Worm (Caenorhabditis elegans) whole organism, mixed stage, embryonic: ENCODE results near the gene pmk-3.

ENCODE experiments used
- M03D4.4 ChIP-seq: sonication (generic microtip); optimal IDR thresholded peaks from 2 replicates; lab custom pipeline; 2017; ENCODE audit warnings: mild to moderate bottlenecking, missing genetic modification characterization, missing compliant biosample characterization
- bed-3 ChIP-seq: fragments of 200-800 bp; sonication (Bioruptor generic); optimal IDR thresholded peaks from 3 replicates; lab custom pipeline; 2018; ENCODE audit warnings: mild to moderate bottlenecking, missing genetic modification characterization, moderate library complexity, missing compliant biosample characterization
- blmp-1 ChIP-seq: fragments of 150-350 bp; optimal IDR thresholded peaks from 2 replicates; lab custom pipeline; 2014; ENCODE audit warnings: missing biosample characterization, missing genetic modification characterization
- ceh-39 ChIP-seq: fragments of 150-350 bp; optimal IDR thresholded peaks from 2 replicates; lab custom pipeline; 2014; ENCODE audit warnings: missing biosample characterization, missing genetic modification characterization
- ceh-83 ChIP-seq: fragments of 200-800 bp; sonication (Bioruptor generic); optimal IDR thresholded peaks from 2 replicates; lab custom pipeline; 2018; ENCODE audit warnings: mild to moderate bottlenecking, missing genetic modification characterization, missing compliant biosample characterization
- ces-1 ChIP-seq: fragments of 150-350 bp; optimal IDR thresholded peaks from 2 replicates; lab custom pipeline; 2014; ENCODE audit warnings: missing biosample characterization, missing genetic modification reagents, missing genetic modification characterization
- cnd-1 ChIP-seq: fragments of 200-800 bp; sonication (Bioruptor generic); optimal IDR thresholded peaks from 2 replicates; lab custom pipeline; 2018; ENCODE audit warnings: mild to moderate bottlenecking, missing genetic modification characterization, missing compliant biosample characterization
- drap-1 ChIP-seq: fragments of 200-800 bp; sonication (Bioruptor generic); optimal IDR thresholded peaks from 3 replicates; lab custom pipeline; 2018; ENCODE audit warnings: mild to moderate bottlenecking, missing genetic modification characterization, missing compliant biosample characterization
- elt-1 ChIP-seq: sonication (generic microtip); optimal IDR thresholded peaks from 2 replicates; lab custom pipeline; 2017; ENCODE audit warnings: missing genetic modification characterization, mild to moderate bottlenecking, missing compliant biosample characterization, antibody characterized with exemption, moderate library complexity, borderline replicate concordance; ENCODE audit not compliant: insufficient read depth
- elt-3 ChIP-seq: fragments of 150-350 bp; optimal IDR thresholded peaks from 2 replicates; lab custom pipeline; 2014; ENCODE audit warnings: missing biosample characterization, missing genetic modification characterization
- flh-1 ChIP-seq: fragments of 200-800 bp; sonication (Bioruptor generic); optimal IDR thresholded peaks from 2 replicates; lab custom pipeline; 2018; ENCODE audit warnings: mild to moderate bottlenecking, missing genetic modification characterization, moderate library complexity, missing compliant biosample characterization
- ham-2 ChIP-seq: fragments of 200-800 bp; sonication (Bioruptor generic); optimal IDR thresholded peaks from 2 replicates; lab custom pipeline; 2018; ENCODE audit warnings: mild to moderate bottlenecking, missing genetic modification characterization, missing compliant biosample characterization
- hlh-1 ChIP-seq: fragments of 150-350 bp; optimal IDR thresholded peaks from 2 replicates; lab custom pipeline; 2014; ENCODE audit warnings: missing biosample characterization, missing genetic modification reagents, missing genetic modification characterization
- lin-13 ChIP-seq: fragments of 150-350 bp; optimal IDR thresholded peaks from 2 replicates; lab custom pipeline; 2014; ENCODE audit warnings: missing biosample characterization, missing genetic modification characterization
- lin-32 ChIP-seq: fragments of 200-800 bp; sonication (Bioruptor generic); optimal IDR thresholded peaks from 2 replicates; lab custom pipeline; 2018; ENCODE audit warnings: mild to moderate bottlenecking, missing genetic modification characterization, missing compliant biosample characterization
- lsy-2 ChIP-seq: fragments of 150-350 bp; optimal IDR thresholded peaks from 2 replicates; lab custom pipeline; 2014; ENCODE audit warnings: missing biosample characterization, missing genetic modification characterization
- mab-5 ChIP-seq: fragments of 150-350 bp; optimal IDR thresholded peaks from 2 replicates; lab custom pipeline; 2014; ENCODE audit warnings: missing biosample characterization, missing genetic modification characterization
- mep-1 ChIP-seq: fragments of 150-350 bp; optimal IDR thresholded peaks from 2 replicates; lab custom pipeline; 2017; ENCODE audit warnings: missing biosample characterization, missing genetic modification reagents, missing genetic modification characterization, inconsistent platforms
- mls-2 ChIP-seq: sonication (generic microtip); optimal IDR thresholded peaks from 2 replicates; lab custom pipeline; 2016; ENCODE audit warnings: mild to moderate bottlenecking, missing genetic modification characterization, moderate library complexity, missing compliant biosample characterization
- nhr-12 ChIP-seq: fragments of 150-350 bp; optimal IDR thresholded peaks from 2 replicates; lab custom pipeline; 2014; ENCODE audit warnings: missing biosample characterization, missing genetic modification characterization
- nhr-2 ChIP-seq: fragments of 150-350 bp; optimal IDR thresholded peaks from 2 replicates; lab custom pipeline; 2014; ENCODE audit warnings: missing biosample characterization, missing genetic modification characterization
- nhr-28 ChIP-seq: fragments of 150-350 bp; optimal IDR thresholded peaks from 2 replicates; lab custom pipeline; 2014; ENCODE audit warnings: missing biosample characterization, missing genetic modification characterization
- nhr-76 ChIP-seq: sonication (generic microtip); optimal IDR thresholded peaks from 2 replicates; lab custom pipeline; 2017; ENCODE audit warnings: missing biosample characterization, missing genetic modification characterization
- pha-4 ChIP-seq: fragments of 150-350 bp; optimal IDR thresholded peaks from 2 replicates; lab custom pipeline; 2018; ENCODE audit warnings: missing biosample characterization, missing genetic modification reagents, missing genetic modification characterization
- sem-2 ChIP-seq: fragments of 200-800 bp; sonication (Bioruptor generic); optimal IDR thresholded peaks from 2 replicates; lab custom pipeline; 2018; ENCODE audit warnings: mild to moderate bottlenecking, missing genetic modification characterization, missing compliant biosample characterization
- snpc-4 ChIP-seq: fragments of 150-350 bp; optimal IDR thresholded peaks from 2 replicates; lab custom pipeline; 2014; ENCODE audit warnings: missing biosample characterization, missing genetic modification characterization
- sptf-1 ChIP-seq: sonication (generic microtip); optimal IDR thresholded peaks from 2 replicates; lab custom pipeline; 2017; ENCODE audit warnings: mild to moderate bottlenecking, missing genetic modification characterization, moderate library complexity, missing compliant biosample characterization
- tbx-8 ChIP-seq: fragments of 200-800 bp; sonication (Bioruptor generic); optimal IDR thresholded peaks from 2 replicates; lab custom pipeline; 2018; ENCODE audit warnings: mild to moderate bottlenecking, missing genetic modification characterization, moderate library complexity, missing compliant biosample characterization
- unc-39 ChIP-seq: fragments of 150-350 bp; optimal IDR thresholded peaks from 2 replicates; lab custom pipeline; 2014; ENCODE audit warnings: missing biosample characterization, missing genetic modification characterization
- unc-62 ChIP-seq: fragments of 150-350 bp; optimal IDR thresholded peaks from 2 replicates; lab custom pipeline; 2014; ENCODE audit warnings: missing biosample characterization, missing genetic modification reagents, missing genetic modification characterization
- ztf-11 ChIP-seq: fragments of 150-350 bp; optimal IDR thresholded peaks from 2 replicates; lab custom pipeline; 2014; ENCODE audit warnings: missing biosample characterization, missing genetic modification characterization

pmk-3 gene

ce11 chrIV:8159087-8159486, 20.1 kb downstream of the pmk-3 start, which contains the start of gene faah-1:
TSS of gene faah-1 (plus strand) at chrIV:8159387.
- TF ChIP-seq nhr-76 (no peak), elt-1 (tag; lab: Kevin White, UChicago) (no peak), ceh-83 (GFP tag; lab: Kevin White, UChicago) (no peak), unc-39 (tag; lab: Kevin White, UChicago) (no peak), lsy-2 (no peak), hlh-1 (tag; lab: Kevin White, UChicago) (no peak), snpc-4 (no peak)

DNA sequence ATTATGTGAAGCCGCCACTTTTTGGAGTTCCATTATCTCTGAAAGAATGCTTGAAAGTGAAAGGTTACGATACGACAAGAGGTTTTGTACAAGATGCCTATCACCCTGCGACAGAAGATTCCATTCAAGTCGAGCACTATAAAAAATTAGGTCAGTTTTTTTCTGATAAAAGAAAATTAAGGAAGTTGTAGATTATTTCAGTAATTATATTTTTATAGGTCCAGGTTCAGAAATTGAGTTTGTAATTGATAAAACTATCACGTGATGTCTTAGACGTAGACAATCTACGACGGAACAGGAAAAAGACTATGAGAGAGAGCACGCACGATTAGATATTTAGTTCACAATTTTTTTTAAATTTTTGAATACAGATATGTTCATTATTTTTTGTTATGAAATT, 21.0 kb downstream of the pmk-3 start:
- no peak for TF ChIP-seq lin-13 (tag; lab: Kevin White, UChicago)
- no peak for TF ChIP-seq unc-39 (tag; lab: Kevin White, UChicago)
- TF ChIP-seq hlh-1 (tag; lab: Kevin White, UChicago) = no peak
- no peak for TF ChIP-seq lin-32 (GFP tag; lab: Kevin White, UChicago)
- no peak for TF ChIP-seq tbx-8 (GFP tag; lab: Kevin White, UChicago)
- TF ChIP-seq blmp-1 (tag; lab: Kevin White, UChicago) = no peak
- no peak for TF ChIP-seq flh-1
- TF ChIP-seq sem-2 = no peak
- no peak for TF ChIP-seq ztf-11 (tag; lab: Kevin White, UChicago)
- TF ChIP-seq, all 35 proteins: peak for 0

ce11 chrIV:8161774-8162173, 22.8 kb downstream of the pmk-3 start:
- TF ChIP-seq lin-32 (GFP tag; lab: Kevin White, UChicago) = no peak
- TF ChIP-seq nhr-28 (tag; lab: Kevin White, UChicago) = no peak
- no peak for TF ChIP-seq nhr-2
- no peak for TF ChIP-seq hlh-1 (tag; lab: Kevin White, UChicago)
- no peak for TF ChIP-seq ces-1 (GFP tag; lab: Kevin White, UChicago)
- no peak for TF ChIP-seq lin-13 (tag; lab: Kevin White, UChicago)
- TF ChIP-seq drap-1 = no peak
- TF ChIP-seq cnd-1 = no peak
- no peak for TF ChIP-seq tbx-8 (GFP tag; lab: Kevin White, UChicago)
- no peak for TF ChIP-seq mep-1 (tag; lab: Kevin White, UChicago)
- TF ChIP-seq ham-2 (GFP tag; lab: Kevin White, UChicago) = no peak
- TF ChIP-seq lsy-2 = no peak
- TF ChIP-seq snpc-4 = no peak
- TF ChIP-seq pha-4 (tag; lab: Kevin White, UChicago) = no peak
- TF ChIP-seq nhr-12 (tag; lab: Kevin White, UChicago) = no peak
- TF ChIP-seq M03D4.4 (tag; lab: Kevin White, UChicago) = no peak
- TF ChIP-seq unc-62 (GFP tag; lab: Kevin White, UChicago) = no peak
- TF ChIP-seq, all 35 proteins: peak for 0

- TF ChIP-seq ceh-39 (tag; lab: Kevin White, UChicago) = no peak
- TF ChIP-seq blmp-1 (tag; lab: Kevin White, UChicago) = no peak
- no peak for TF ChIP-seq drap-1
- no peak for TF ChIP-seq ceh-83 (GFP tag; lab: Kevin White, UChicago)
- TF ChIP-seq bed-3 (GFP tag; lab: Kevin White, UChicago) = no peak
- TF ChIP-seq elt-3 (tag; lab: Kevin White, UChicago) = no peak
- no peak for TF ChIP-seq mab-5
- no peak for TF ChIP-seq snpc-4
- TF ChIP-seq pha-4 (tag; lab: Kevin White, UChicago) = no peak
- no peak for TF ChIP-seq lsy-2
- TF ChIP-seq, all 35 proteins: peak for 0
These were observed 24.7 kb downstream of the pmk-3 start, which contains the start of gene clec-51 for ce11 chrIV:8163687-8164086. TSS of gene clec-51 (minus strand) at chrIV:8163800.

ce11 chrIV:8164515-8164914, 25.5 kb downstream of the pmk-3 start:
- TF ChIP-seq elt-1 (tag; lab: Kevin White, UChicago) (no peak), mls-2 (tag; lab: Kevin White, UChicago) (no peak), lsy-2 (no peak)

DNA sequence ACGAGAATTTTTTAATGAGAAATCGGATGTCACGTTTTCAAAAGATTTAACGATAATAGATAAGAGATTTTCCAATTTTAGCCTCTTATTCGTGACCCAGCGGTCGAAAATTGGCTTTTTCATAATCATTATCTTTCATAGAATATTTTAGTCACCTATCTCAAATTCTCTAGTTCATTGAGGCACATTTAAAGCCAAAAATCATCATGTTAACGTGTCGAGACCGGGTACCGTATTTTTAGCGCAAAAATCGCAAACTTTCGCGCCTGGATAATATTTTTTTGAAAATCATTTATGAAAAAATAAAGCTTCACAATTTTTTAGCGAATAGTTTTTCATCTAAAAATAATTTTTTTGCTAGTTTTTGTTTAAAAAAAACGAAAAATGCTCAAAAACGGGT, 26.9 kb downstream of the pmk-3 start, which contains the start of gene B0218.7:
Gene B0218.7 (minus strand): TSS at position 101 of the 400 bp plus-strand sequence.
- TF ChIP-seq ham-2 (GFP tag; lab: Kevin White, UChicago) (no peak), mep-1 (tag; lab: Kevin White, UChicago) (no peak), unc-39 (tag; lab: Kevin White, UChicago) (no peak), snpc-4 (no peak), bed-3 (GFP tag; lab: Kevin White, UChicago) (no peak), ceh-39 (tag; lab: Kevin White, UChicago) (no peak), blmp-1 (tag; lab: Kevin White, UChicago) (no peak), elt-1 (tag; lab: Kevin White, UChicago) (no peak), nhr-28 (tag; lab: Kevin White, UChicago) (no peak), unc-62 (GFP tag; lab: Kevin White, UChicago) (no peak), sptf-1 (tag; lab: Kevin White, UChicago) (no peak)
